Worm (Caenorhabditis elegans): Measurements from ENCODE around the gene golg-4.

ce11 chrIII:3435152-3435551 is 29.8 kb downstream of the golg-4 start:
- TF ChIP-seq sox-4 (tag; optimal IDR thresholded peaks at IDR 0.05) = no peak
- TF ChIP-seq dve-1 (tag; optimal IDR thresholded peaks at IDR 0.05) = no peak
- TF ChIP-seq rnt-1 (tag; optimal IDR thresholded peaks at IDR 0.05) = no peak
- TF ChIP-seq ceh-18 (tag; optimal IDR thresholded peaks at IDR 0.05) = no peak
- TF ChIP-seq ceh-9 (tag; optimal IDR thresholded peaks at IDR 0.05) = no peak
- TF ChIP-seq pha-4 (tag; optimal IDR thresholded peaks at IDR 0.05) = no peak
- no peak for TF ChIP-seq nhr-11 (tag; optimal IDR thresholded peaks at IDR 0.05)
- no peak for TF ChIP-seq fax-1 (tag; optimal IDR thresholded peaks at IDR 0.05)
- no peak for TF ChIP-seq ceh-2 (tag; optimal IDR thresholded peaks at IDR 0.05)
- TF ChIP-seq ama-1 (optimal IDR thresholded peaks at IDR 0.05) = no peak
- no peak for TF ChIP-seq hlh-13 (GFP tag; optimal IDR thresholded peaks at IDR 0.05)
- no peak for TF ChIP-seq dmd-4 (tag; optimal IDR thresholded peaks at IDR 0.05; ENCODE audit: borderline replicate concordance)
- TF ChIP-seq hlh-15 (tag; optimal IDR thresholded peaks at IDR 0.05) = no peak
